Worm (Caenorhabditis elegans) whole organism, mixed stage, embryonic: ENCODE data around the gene F29G6.1.

Experiments
- bed-3 ChIP-seq: fragments of 200-800 bp; sonication (Bioruptor generic); optimal IDR thresholded peaks from 3 replicates; lab custom pipeline; 2018; ENCODE audit warnings: mild to moderate bottlenecking, missing genetic modification characterization, moderate library complexity, missing compliant biosample characterization
- cnd-1 ChIP-seq: fragments of 200-800 bp; sonication (Bioruptor generic); optimal IDR thresholded peaks from 2 replicates; lab custom pipeline; 2018; ENCODE audit warnings: mild to moderate bottlenecking, missing genetic modification characterization, missing compliant biosample characterization
- elt-1 ChIP-seq: sonication (generic microtip); optimal IDR thresholded peaks from 2 replicates; lab custom pipeline; 2017; ENCODE audit warnings: missing genetic modification characterization, mild to moderate bottlenecking, missing compliant biosample characterization, antibody characterized with exemption, moderate library complexity, borderline replicate concordance; ENCODE audit not compliant: insufficient read depth
- elt-3 ChIP-seq: fragments of 150-350 bp; optimal IDR thresholded peaks from 2 replicates; lab custom pipeline; 2014; ENCODE audit warnings: missing biosample characterization, missing genetic modification characterization
- hlh-1 ChIP-seq: fragments of 150-350 bp; optimal IDR thresholded peaks from 2 replicates; lab custom pipeline; 2014; ENCODE audit warnings: missing biosample characterization, missing genetic modification reagents, missing genetic modification characterization
- lin-13 ChIP-seq: fragments of 150-350 bp; optimal IDR thresholded peaks from 2 replicates; lab custom pipeline; 2014; ENCODE audit warnings: missing biosample characterization, missing genetic modification characterization
- nhr-12 ChIP-seq: fragments of 150-350 bp; optimal IDR thresholded peaks from 2 replicates; lab custom pipeline; 2014; ENCODE audit warnings: missing biosample characterization, missing genetic modification characterization
- nhr-237 ChIP-seq: fragments of 150-350 bp; optimal IDR thresholded peaks from 2 replicates; lab custom pipeline; 2014; ENCODE audit warnings: missing biosample characterization, missing genetic modification characterization
- nhr-28 ChIP-seq: fragments of 150-350 bp; optimal IDR thresholded peaks from 2 replicates; lab custom pipeline; 2014; ENCODE audit warnings: missing biosample characterization, missing genetic modification characterization
- pha-4 ChIP-seq: fragments of 150-350 bp; optimal IDR thresholded peaks from 2 replicates; lab custom pipeline; 2018; ENCODE audit warnings: missing biosample characterization, missing genetic modification reagents, missing genetic modification characterization
- unc-62 ChIP-seq: fragments of 150-350 bp; optimal IDR thresholded peaks from 2 replicates; lab custom pipeline; 2014; ENCODE audit warnings: missing biosample characterization, missing genetic modification reagents, missing genetic modification characterization
- zip-8 ChIP-seq: fragments of 150-350 bp; optimal IDR thresholded peaks from 2 replicates; lab custom pipeline; 2014; ENCODE audit warnings: missing biosample characterization, missing genetic modification characterization

- TF ChIP-seq nhr-237 (tag; lab: Kevin White, UChicago) (no peak), unc-62 (GFP tag; lab: Kevin White, UChicago) (no peak), nhr-12 (tag; lab: Kevin White, UChicago) (no peak), nhr-28 (no peak), lin-13 (tag; lab: Kevin White, UChicago) (no peak), cnd-1 (no peak), hlh-1 (no peak), elt-3 (no peak), bed-3 (GFP tag; lab: Kevin White, UChicago) (no peak), zip-8 (tag; lab: Kevin White, UChicago) (no peak), pha-4 (tag; lab: Kevin White, UChicago) (no peak), elt-1 (tag; lab: Kevin White, UChicago) (no peak)
Observed at ce11 chrX:11555527-11556137, 53.6 kb downstream of the F29G6.1 start.
